Worm (Caenorhabditis elegans): ENCODE results near the gene dsl-3.

ce11 chrIV:1655312-1655711 lies 45.2 kb downstream of the dsl-3 start:
- no peak for TF ChIP-seq hmbx-1 (tag; optimal IDR thresholded peaks at IDR 0.05)
- TF ChIP-seq flt-1 (GFP tag; IDR thresholded peaks at IDR 0.05) = no peak
- TF ChIP-seq tra-4 (tag; optimal IDR thresholded peaks at IDR 0.05) = no peak
- TF ChIP-seq ama-1 (optimal IDR thresholded peaks at IDR 0.05) = no peak
- no peak for TF ChIP-seq ceh-13 (GFP tag; optimal IDR thresholded peaks at IDR 0.05)
- TF ChIP-seq hnd-1 (tag; optimal IDR thresholded peaks at IDR 0.05) = no peak
- no peak for TF ChIP-seq aly-1 (tag; optimal IDR thresholded peaks at IDR 0.05)
- no peak for TF ChIP-seq sea-1 (GFP tag; conservative IDR thresholded peaks at IDR 0.05)
- TF ChIP-seq pes-1 (GFP tag; IDR thresholded peaks at IDR 0.05) = no peak
